Worm (Caenorhabditis elegans) whole organism, late embryonic: ENCODE data around the gene cah-4.

Experiments used
- C08G9.2 ChIP-seq: sonication (generic microtip); optimal IDR thresholded peaks from 2 replicates; lab custom pipeline; 2016; ENCODE audit warnings: mild to moderate bottlenecking, missing genetic modification characterization, moderate library complexity, missing compliant biosample characterization
- Y22D7AL.16 ChIP-seq: sonication (generic microtip); optimal IDR thresholded peaks from 2 replicates; lab custom pipeline; 2016; ENCODE audit warnings: missing genetic modification characterization, missing compliant biosample characterization
- ahr-1 ChIP-seq: sonication (generic microtip); optimal IDR thresholded peaks from 2 replicates; lab custom pipeline; 2016; ENCODE audit warnings: missing genetic modification characterization, missing compliant biosample characterization
- ceh-2 ChIP-seq: sonication (generic microtip); optimal IDR thresholded peaks from 2 replicates; lab custom pipeline; 2016; ENCODE audit warnings: missing genotype, missing genetic modification characterization, missing compliant biosample characterization
- ceh-22 ChIP-seq: sonication (generic microtip); optimal IDR thresholded peaks from 2 replicates; lab custom pipeline; 2017; ENCODE audit warnings: missing biosample characterization, missing genetic modification characterization
- ceh-30 ChIP-seq: fragments of 150-350 bp; optimal IDR thresholded peaks from 2 replicates; lab custom pipeline; 2014; ENCODE audit warnings: missing biosample characterization, missing genetic modification characterization
- ceh-31 ChIP-seq: sonication (generic microtip); optimal IDR thresholded peaks from 2 replicates; lab custom pipeline; 2016; ENCODE audit warnings: missing genetic modification characterization, missing compliant biosample characterization
- ceh-45 ChIP-seq: fragments of 200-800 bp; sonication (Bioruptor generic); IDR thresholded peaks from 2 replicates; pipeline ENCODE4 v1.3.6; 2022; ENCODE audit warnings: missing genetic modification reagents, missing genetic modification characterization, missing compliant biosample characterization
- ceh-6 ChIP-seq: fragments of 200-800 bp; sonication (Bioruptor generic); optimal IDR thresholded peaks from 2 replicates; lab custom pipeline; 2018; ENCODE audit warnings: mild to moderate bottlenecking, missing genetic modification characterization, missing compliant biosample characterization
- dve-1 ChIP-seq: sonication (generic microtip); optimal IDR thresholded peaks from 2 replicates; lab custom pipeline; 2017; ENCODE audit warnings: antibody characterized with exemption, mild to moderate bottlenecking, missing genetic modification characterization, missing compliant biosample characterization
- elt-2 ChIP-seq: sonication (generic microtip); optimal IDR thresholded peaks from 2 replicates; lab custom pipeline; 2016; ENCODE audit warnings: missing genetic modification reagents, missing genetic modification characterization, missing compliant biosample characterization
- elt-4 ChIP-seq: sonication (generic microtip); optimal IDR thresholded peaks from 2 replicates; lab custom pipeline; 2016; ENCODE audit warnings: missing genetic modification characterization, missing compliant biosample characterization
- ets-4 ChIP-seq: sonication (generic microtip); optimal IDR thresholded peaks from 2 replicates; lab custom pipeline; 2016; ENCODE audit warnings: missing genetic modification characterization, missing compliant biosample characterization
- eyg-1 ChIP-seq: sonication (generic microtip); optimal IDR thresholded peaks from 2 replicates; lab custom pipeline; 2016; ENCODE audit warnings: missing genotype, missing genetic modification characterization, missing compliant biosample characterization
- fax-1 ChIP-seq: sonication (generic microtip); optimal IDR thresholded peaks from 2 replicates; lab custom pipeline; 2016; ENCODE audit warnings: missing genotype, missing genetic modification characterization, missing compliant biosample characterization
- fkh-6 ChIP-seq: sonication (generic microtip); optimal IDR thresholded peaks from 2 replicates; lab custom pipeline; 2016; ENCODE audit warnings: missing genetic modification characterization, missing compliant biosample characterization
- lim-6 ChIP-seq: sonication (generic microtip); optimal IDR thresholded peaks from 2 replicates; lab custom pipeline; 2016; ENCODE audit warnings: missing genetic modification characterization, missing compliant biosample characterization
- lin-11 ChIP-seq: fragments of 200-800 bp; sonication (Bioruptor generic); optimal IDR thresholded peaks from 2 replicates; lab custom pipeline; 2018; ENCODE audit warnings: mild to moderate bottlenecking, missing genetic modification characterization, missing compliant biosample characterization
- nfya-1 ChIP-seq: sonication (generic microtip); optimal IDR thresholded peaks from 2 replicates; lab custom pipeline; 2017; ENCODE audit warnings: missing genetic modification characterization, mild to moderate bottlenecking, missing compliant biosample characterization, antibody characterized with exemption, moderate library complexity
- nhr-232 ChIP-seq: sonication (generic microtip); optimal IDR thresholded peaks from 2 replicates; lab custom pipeline; 2016; ENCODE audit warnings: missing genetic modification characterization, missing compliant biosample characterization
- odd-2 ChIP-seq: sonication (generic microtip); optimal IDR thresholded peaks from 2 replicates; lab custom pipeline; 2017; ENCODE audit warnings: antibody characterized with exemption, mild to moderate bottlenecking, missing genetic modification characterization, missing compliant biosample characterization
- pat-9 ChIP-seq: fragments of 200-800 bp; sonication (Bioruptor generic); optimal IDR thresholded peaks from 2 replicates; lab custom pipeline; 2018; ENCODE audit warnings: mild to moderate bottlenecking, missing genetic modification characterization, moderate library complexity, missing compliant biosample characterization
- pha-2 ChIP-seq: sonication (generic microtip); optimal IDR thresholded peaks from 2 replicates; lab custom pipeline; 2017; ENCODE audit warnings: mild to moderate bottlenecking, missing genetic modification characterization, missing compliant biosample characterization
- pqm-1 ChIP-seq: sonication (generic microtip); optimal IDR thresholded peaks from 2 replicates; lab custom pipeline; 2016; ENCODE audit warnings: missing genetic modification characterization, missing compliant biosample characterization
- ref-2 ChIP-seq: sonication (generic microtip); optimal IDR thresholded peaks from 2 replicates; lab custom pipeline; 2016; ENCODE audit warnings: missing genetic modification characterization, missing compliant biosample characterization
- rnt-1 ChIP-seq: sonication (generic microtip); optimal IDR thresholded peaks from 2 replicates; lab custom pipeline; 2016; ENCODE audit warnings: missing genetic modification characterization, missing compliant biosample characterization
- sdc-2 ChIP-seq: sonication (generic microtip); optimal IDR thresholded peaks from 2 replicates; lab custom pipeline; 2016; ENCODE audit warnings: missing genotype, missing genetic modification characterization, missing compliant biosample characterization
- sox-2 ChIP-seq: fragments of 200-800 bp; sonication (Bioruptor generic); IDR thresholded peaks from 2 replicates; pipeline ENCODE4 v1.3.6; 2022; ENCODE audit warnings: missing genetic modification reagents, missing genetic modification characterization, missing compliant biosample characterization
- sox-4 ChIP-seq: sonication (generic microtip); optimal IDR thresholded peaks from 2 replicates; lab custom pipeline; 2017; ENCODE audit warnings: mild to moderate bottlenecking, missing genetic modification characterization, inconsistent platforms, missing compliant biosample characterization
- syd-9 ChIP-seq: sonication (generic microtip); optimal IDR thresholded peaks from 2 replicates; lab custom pipeline; 2016; ENCODE audit warnings: mild to moderate bottlenecking, missing genetic modification characterization, moderate library complexity, missing compliant biosample characterization
- tbx-2 ChIP-seq: sonication (generic microtip); optimal IDR thresholded peaks from 2 replicates; lab custom pipeline; 2016; ENCODE audit warnings: missing genetic modification characterization, missing compliant biosample characterization
- tbx-7 ChIP-seq: sonication (generic microtip); optimal IDR thresholded peaks from 2 replicates; lab custom pipeline; 2016; ENCODE audit warnings: missing genotype, missing genetic modification characterization, missing compliant biosample characterization
- unc-42 ChIP-seq: sonication (generic microtip); optimal IDR thresholded peaks from 2 replicates; lab custom pipeline; 2016; ENCODE audit warnings: missing genotype, missing genetic modification characterization, missing compliant biosample characterization
- unc-55 ChIP-seq: sonication (generic microtip); optimal IDR thresholded peaks from 2 replicates; lab custom pipeline; 2017; ENCODE audit warnings: missing biosample characterization, missing genetic modification reagents, missing genetic modification characterization
- unc-86 ChIP-seq: sonication (generic microtip); optimal IDR thresholded peaks from 2 replicates; lab custom pipeline; 2016; ENCODE audit warnings: missing genetic modification characterization, missing compliant biosample characterization
- zip-5 ChIP-seq: sonication (generic microtip); optimal IDR thresholded peaks from 2 replicates; lab custom pipeline; 2016; ENCODE audit warnings: missing genetic modification characterization, missing compliant biosample characterization
- ztf-16 ChIP-seq: sonication (generic microtip); optimal IDR thresholded peaks from 2 replicates; lab custom pipeline; 2017; ENCODE audit warnings: missing genetic modification characterization, missing compliant biosample characterization

cah-4 gene

DNA sequence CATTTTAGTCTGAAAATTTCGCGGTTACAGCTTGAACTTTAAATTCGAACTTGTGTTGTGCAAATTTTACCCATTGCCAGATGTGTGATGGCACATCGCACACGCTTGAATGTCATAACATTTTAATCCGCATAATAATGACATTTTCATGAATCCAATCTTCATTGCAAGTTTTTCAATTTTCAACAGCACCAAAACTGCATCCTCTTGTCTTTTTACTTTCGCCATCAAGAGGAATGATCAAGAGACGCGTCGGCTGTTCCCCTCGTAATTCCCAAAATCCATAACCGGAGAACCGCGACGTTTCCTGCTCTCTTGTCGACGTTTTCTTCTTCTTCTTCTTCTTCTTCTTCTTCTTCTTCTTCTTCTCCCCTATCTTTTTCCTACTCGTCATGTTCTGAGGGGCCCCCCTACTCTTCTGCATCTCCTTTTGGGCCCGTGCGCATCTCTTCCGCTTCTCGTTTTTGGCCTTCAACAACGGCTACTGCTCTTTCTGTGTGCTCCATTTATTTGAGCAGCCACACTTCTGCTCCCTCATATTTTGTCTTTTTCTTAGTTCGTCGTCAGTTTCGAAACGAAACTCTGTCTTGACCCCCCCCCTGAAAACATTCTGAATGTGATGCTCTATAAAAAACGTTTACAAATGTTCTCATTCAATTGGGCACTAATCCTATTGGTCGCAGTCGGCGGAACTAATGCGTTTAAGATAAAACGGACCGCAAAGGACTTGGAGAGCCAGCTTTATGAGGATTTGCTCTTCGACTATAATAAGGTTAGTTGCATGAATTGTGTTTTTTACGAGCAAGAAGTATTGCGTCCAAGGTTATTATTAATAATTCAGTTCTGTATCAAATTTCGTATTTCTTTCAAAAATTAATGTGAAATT is 9.7 kb upstream of the cah-4 start, which contains the start of gene acr-12:
acr-12 (plus strand) TSS at position 430 of the 886 bp plus-strand sequence.
- TF ChIP-seq sox-4 (no peak), sdc-2 (tag; lab: Kevin White, UChicago) (peak; percentile 21), zip-5 (tag; lab: Kevin White, UChicago) (no peak), ceh-6 (GFP tag; lab: Kevin White, UChicago) (no peak), ceh-30 (tag; lab: Kevin White, UChicago) (no peak), Y22D7AL.16 (tag; lab: Kevin White, UChicago) (no peak), lin-11 (tag; lab: Kevin White, UChicago) (no peak), eyg-1 (tag; lab: Kevin White, UChicago) (no peak), unc-86 (tag; lab: Kevin White, UChicago) (no peak), unc-42 (tag; lab: Kevin White, UChicago) (peak; percentile 79), pat-9 (tag; lab: Kevin White, UChicago) (peak; percentile 5), ceh-31 (tag; lab: Kevin White, UChicago) (peak; percentile 27), ref-2 (peak; percentile 22), ztf-16 (tag; lab: Kevin White, UChicago) (no peak), ahr-1 (no peak), C08G9.2 (tag; lab: Kevin White, UChicago) (no peak), elt-4 (no peak), pqm-1 (tag; lab: Kevin White, UChicago) (no peak)

DNA sequence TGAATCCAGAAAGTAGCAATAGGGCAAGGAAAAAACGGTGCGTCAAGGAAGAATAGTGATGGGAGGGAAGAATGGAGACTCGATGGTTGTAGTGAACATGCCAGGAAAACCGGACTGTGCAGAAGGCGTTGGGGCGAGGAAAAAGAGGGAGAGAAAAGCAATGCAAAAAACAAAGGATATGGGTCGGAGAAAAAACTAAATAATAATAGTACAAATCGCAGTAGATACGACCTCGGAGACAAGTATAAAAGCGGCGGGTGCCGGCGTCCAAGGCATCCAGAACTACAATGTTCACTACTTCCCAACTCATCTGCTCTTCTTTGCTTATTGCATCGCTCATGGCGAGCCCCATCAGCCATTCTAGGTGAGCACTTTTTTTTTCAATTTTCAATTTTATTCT is 5.6 kb upstream of the cah-4 start, which contains the start of gene R01E6.5:
R01E6.5 (plus strand) TSS at position 301 of the 400 bp plus-strand sequence.
- no peak for TF ChIP-seq sox-2
- TF ChIP-seq pha-2 (tag; lab: Kevin White, UChicago) = no peak
- no peak for TF ChIP-seq nfya-1 (tag; lab: Kevin White, UChicago)
- TF ChIP-seq fkh-6 (tag; lab: Kevin White, UChicago) = no peak
- TF ChIP-seq odd-2 (tag; lab: Kevin White, UChicago) = no peak
- TF ChIP-seq ceh-2 (tag; lab: Kevin White, UChicago) = no peak
- TF ChIP-seq dve-1 (tag; lab: Kevin White, UChicago) = no peak
- TF ChIP-seq pat-9 (tag; lab: Kevin White, UChicago) = no peak
- no peak for TF ChIP-seq rnt-1 (tag; lab: Kevin White, UChicago)
- no peak for TF ChIP-seq unc-55 (GFP tag; lab: Kevin White, UChicago)
- TF ChIP-seq eyg-1 (tag; lab: Kevin White, UChicago) = no peak
- TF ChIP-seq tbx-7 (tag; lab: Kevin White, UChicago) = no peak
- TF ChIP-seq lim-6 (tag; lab: Kevin White, UChicago) = no peak
- no peak for TF ChIP-seq ceh-22 (tag; lab: Kevin White, UChicago)
- no peak for TF ChIP-seq ets-4
- no peak for TF ChIP-seq sdc-2 (tag; lab: Kevin White, UChicago)
- TF ChIP-seq ceh-30 (tag; lab: Kevin White, UChicago) = no peak
- TF ChIP-seq nhr-232 (tag; lab: Kevin White, UChicago) = no peak

DNA sequence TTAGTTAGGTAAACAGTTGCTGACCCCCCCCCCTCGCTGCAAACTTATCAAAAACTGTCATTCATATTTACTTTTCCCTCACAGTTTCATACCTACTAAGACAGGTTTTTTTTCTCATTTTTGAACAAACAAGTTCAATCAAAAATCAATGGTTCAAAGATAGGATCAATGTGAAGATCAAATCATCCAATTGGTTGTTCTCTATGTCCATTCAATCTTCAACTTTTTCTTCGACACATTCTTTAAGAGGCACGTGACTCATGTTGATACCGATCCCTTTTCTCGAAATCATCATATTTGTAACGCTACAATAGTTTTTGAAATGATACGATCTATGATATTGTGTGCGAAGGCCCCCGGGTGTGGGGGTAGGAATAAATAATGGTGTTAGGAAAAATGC is 2.7 kb upstream of the cah-4 start:
- TF ChIP-seq elt-2 (tag; lab: Kevin White, UChicago) = no peak
- no peak for TF ChIP-seq syd-9 (tag; lab: Kevin White, UChicago)
- no peak for TF ChIP-seq pqm-1 (tag; lab: Kevin White, UChicago)
- TF ChIP-seq eyg-1 (tag; lab: Kevin White, UChicago) = no peak
- TF ChIP-seq fax-1 (tag; lab: Kevin White, UChicago) = no peak
- TF ChIP-seq tbx-2 = no peak
- no peak for TF ChIP-seq ceh-6 (GFP tag; lab: Kevin White, UChicago)
- no peak for TF ChIP-seq ceh-45
- no peak for TF ChIP-seq pha-2 (tag; lab: Kevin White, UChicago)
